Worm (Caenorhabditis elegans): ENCODE measurements around the gene C07E3.3.

The C07E3.3 gene

DNA sequence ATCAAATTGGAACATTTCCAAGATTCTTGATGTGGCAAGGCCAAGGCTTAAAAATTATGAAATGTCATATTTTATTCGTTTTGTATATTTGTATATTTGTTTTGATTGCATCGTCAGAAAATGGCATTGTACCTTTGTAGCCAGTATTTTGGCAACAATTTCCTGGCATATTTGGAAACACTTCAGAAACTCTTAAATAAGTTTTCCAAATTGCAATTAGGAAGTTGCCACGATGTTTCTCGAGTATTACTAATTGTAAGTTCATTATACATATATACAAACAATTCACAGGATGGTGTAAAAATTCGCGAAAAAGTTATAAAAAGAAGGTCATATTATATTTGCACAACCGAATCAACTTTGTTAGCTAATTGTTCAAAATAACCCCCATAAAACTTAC lies 42.1 kb downstream of the C07E3.3 start, which contains the start of gene idpp-8:
Gene idpp-8, plus strand, starts transcription at position 301 of the 400 bp plus-strand sequence.
- no peak for TF ChIP-seq madf-10 (tag; optimal IDR thresholded peaks at IDR 0.05)
- no peak for TF ChIP-seq nfya-2 (GFP tag; IDR thresholded peaks at IDR 0.05)
- TF ChIP-seq F10E7.11 (tag; optimal IDR thresholded peaks at IDR 0.05), result no peak
- no peak for TF ChIP-seq F55B11.4 (tag; optimal IDR thresholded peaks at IDR 0.05; ENCODE audit: borderline replicate concordance, insufficient read depth)
- TF ChIP-seq egl-44 (GFP tag; IDR thresholded peaks at IDR 0.05), result no peak
- TF ChIP-seq chd-7 (tag; optimal IDR thresholded peaks at IDR 0.05), result no peak
- TF ChIP-seq madf-8 (GFP tag; conservative IDR thresholded peaks at IDR 0.05), result no peak
- no peak for TF ChIP-seq ceh-79 (tag; optimal IDR thresholded peaks at IDR 0.05)
- no peak for TF ChIP-seq F57C9.4 (tag; optimal IDR thresholded peaks at IDR 0.05)
- TF ChIP-seq B0336.3 (GFP tag; IDR thresholded peaks at IDR 0.05), result no peak

DNA sequence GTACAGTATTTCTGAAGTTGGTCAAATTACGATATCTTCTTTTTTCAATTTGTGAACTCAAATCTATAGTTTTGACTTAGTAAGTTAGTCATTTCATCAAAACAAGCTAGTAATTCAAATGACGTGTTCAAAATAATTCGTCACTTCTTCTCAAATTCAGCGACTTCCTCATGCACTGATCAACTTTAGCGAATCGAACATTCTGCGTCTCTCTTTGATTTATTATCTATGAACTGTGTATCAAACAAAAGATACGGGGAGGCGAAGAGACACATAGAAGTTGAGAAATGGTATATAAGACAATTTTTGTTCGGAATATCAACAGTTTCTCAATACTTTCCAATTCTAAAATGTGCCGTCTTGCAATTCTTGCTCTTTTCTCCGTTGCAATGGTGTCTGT lies 45.3 kb downstream of the C07E3.3 start, which contains the start of gene srlf-34:
Gene srlf-34, plus strand, starts transcription at position 321 of the 400 bp plus-strand sequence.
- no peak for TF ChIP-seq tlf-1 (GFP tag; optimal IDR thresholded peaks at IDR 0.05)
- no peak for TF ChIP-seq nhr-27 (tag; optimal IDR thresholded peaks at IDR 0.05)
- TF ChIP-seq ztf-26 (tag; optimal IDR thresholded peaks at IDR 0.05), result no peak
- TF ChIP-seq tbp1 (GFP tag; optimal IDR thresholded peaks at IDR 0.05), result no peak
- no peak for TF ChIP-seq ets-4 (GFP tag; optimal IDR thresholded peaks at IDR 0.05)
- no peak for TF ChIP-seq ZK185.1 (tag; optimal IDR thresholded peaks at IDR 0.05; ENCODE audit: poor library complexity, severe bottlenecking)
- no peak for TF ChIP-seq attf-6 (GFP tag; IDR thresholded peaks at IDR 0.05)

DNA sequence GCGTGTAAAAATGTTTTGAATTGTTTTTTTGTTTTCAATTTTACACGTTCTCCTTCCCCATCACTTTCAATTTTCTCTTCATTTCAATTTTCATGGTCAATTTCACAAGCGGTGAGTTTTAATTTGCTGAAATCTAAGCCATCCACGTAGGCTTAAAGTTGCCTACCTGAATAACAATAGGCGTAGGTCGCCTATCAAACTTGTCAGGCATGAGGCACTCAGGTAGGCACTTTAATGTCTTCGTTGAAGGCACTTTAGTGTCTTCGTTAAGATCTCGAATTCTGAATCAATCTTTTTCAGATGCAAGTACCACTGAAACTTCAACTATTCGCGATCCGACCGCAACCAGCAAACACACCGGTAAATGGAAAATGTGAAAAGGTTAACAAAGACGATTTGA lies 48.0 kb downstream of the C07E3.3 start, which contains the start of gene ZK970.8:
Gene ZK970.8, plus strand, starts transcription at position 301 of the 400 bp plus-strand sequence.
- TF ChIP-seq hmg-20 (GFP tag; IDR thresholded peaks at IDR 0.05), result no peak
- TF ChIP-seq madf-3 (GFP tag; IDR thresholded peaks at IDR 0.05), result no peak
- TF ChIP-seq madf-8 (GFP tag; conservative IDR thresholded peaks at IDR 0.05), result no peak
- no peak for TF ChIP-seq sptf-2 (GFP tag; optimal IDR thresholded peaks at IDR 0.05)
- TF ChIP-seq hsf-1 (GFP tag; IDR thresholded peaks at IDR 0.05), result no peak
- TF ChIP-seq F37B4.10 (GFP tag; IDR thresholded peaks at IDR 0.05), result no peak
- TF ChIP-seq nhr-179 (tag; optimal IDR thresholded peaks at IDR 0.05), result no peak
- TF ChIP-seq nfyb-1 (GFP tag; IDR thresholded peaks at IDR 0.05), result no peak
- TF ChIP-seq dpl-1 (GFP tag; optimal IDR thresholded peaks at IDR 0.05), result no peak
- no peak for TF ChIP-seq ztf-18 (tag; optimal IDR thresholded peaks at IDR 0.05)

DNA sequence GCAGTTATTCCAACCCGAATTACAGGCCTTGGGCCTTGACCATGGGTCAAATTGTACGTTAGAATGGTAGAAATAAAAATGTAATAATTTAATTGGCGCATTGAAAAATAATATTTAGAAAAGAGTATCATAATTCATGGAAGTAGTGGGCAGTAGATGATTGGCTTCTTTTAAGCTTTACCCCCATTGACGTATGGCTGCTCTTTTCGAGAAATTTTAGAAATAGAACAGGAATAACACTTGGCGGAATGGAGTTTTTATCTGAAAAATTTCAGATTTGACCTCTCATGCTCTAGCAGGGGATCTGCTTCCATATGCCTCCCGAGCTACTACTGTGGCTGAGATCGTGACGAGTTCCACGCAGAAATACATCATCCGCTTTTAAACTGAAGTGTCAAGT lies 48.6 kb downstream of the C07E3.3 start, which contains the start of gene gcy-4:
Gene gcy-4, minus strand, starts transcription at position 101 of the 400 bp plus-strand sequence.
- TF ChIP-seq ets-4 (GFP tag; optimal IDR thresholded peaks at IDR 0.05), result no peak
- no peak for TF ChIP-seq F57A8.1 (GFP tag; optimal IDR thresholded peaks at IDR 0.05)
- no peak for TF ChIP-seq dox-1 (GFP tag; IDR thresholded peaks at IDR 0.05)
- no peak for TF ChIP-seq ceh-91 (GFP tag; IDR thresholded peaks at IDR 0.05)
- no peak for TF ChIP-seq T07F8.4 (tag; optimal IDR thresholded peaks at IDR 0.05)
- TF ChIP-seq ztf-22 (GFP tag; optimal IDR thresholded peaks at IDR 0.05), result no peak
- no peak for TF ChIP-seq egl-44 (GFP tag; IDR thresholded peaks at IDR 0.05)
- TF ChIP-seq ceh-100 (GFP tag; IDR thresholded peaks at IDR 0.05), result no peak
- no peak for TF ChIP-seq nhr-90 (tag; optimal IDR thresholded peaks at IDR 0.05)
- TF ChIP-seq hrde-1 (tag; optimal IDR thresholded peaks at IDR 0.05; ENCODE audit: borderline replicate concordance), result no peak
- TF ChIP-seq K12H6.12 (tag; optimal IDR thresholded peaks at IDR 0.05), result no peak
- no peak for TF ChIP-seq ceh-58 (GFP tag; IDR thresholded peaks at IDR 0.05)
- no peak for TF ChIP-seq B0336.3 (GFP tag; IDR thresholded peaks at IDR 0.05)
- TF ChIP-seq ztf-26 (tag; optimal IDR thresholded peaks at IDR 0.05), result no peak
- TF ChIP-seq B0261.1 (tag; optimal IDR thresholded peaks at IDR 0.05), result no peak
- TF ChIP-seq lsl-1 (GFP tag; optimal IDR thresholded peaks at IDR 0.05), result no peak
- no peak for TF ChIP-seq efl-1 (GFP tag; optimal IDR thresholded peaks at IDR 0.05)
- no peak for TF ChIP-seq ztf-25 (GFP tag; IDR thresholded peaks at IDR 0.05)
- TF ChIP-seq lin-35 (GFP tag; optimal IDR thresholded peaks at IDR 0.05), result no peak
- no peak for TF ChIP-seq Y79H2A.3 (GFP tag; conservative IDR thresholded peaks at IDR 0.05)

Measured in whole organism, young adult.